Fruit fly (Drosophila melanogaster) whole organism, wandering third instar larva: ENCODE data around the gene Alg1.

ENCODE experiments used
- Abd-B ChIP-seq: fragments of >200 bp; optimal IDR thresholded peaks from 2 replicates; lab custom pipeline; 2017; ENCODE audit warnings: missing biosample characterization, missing genetic modification characterization
- CG32264 ChIP-seq: fragments of 200-800 bp; sonication (Bioruptor generic); optimal IDR thresholded peaks from 2 replicates; lab custom pipeline; 2016; ENCODE audit warnings: missing biosample characterization, missing genetic modification characterization
- Dfd ChIP-seq: fragments of >200 bp; optimal IDR thresholded peaks from 2 replicates; lab custom pipeline; 2017; ENCODE audit warnings: missing biosample characterization, missing genetic modification characterization
- Dif ChIP-seq: fragments of 200-275, 200-300 bp; sonication (Bioruptor generic); optimal IDR thresholded peaks from 2 replicates; lab custom pipeline; 2018; ENCODE audit warnings: missing biosample characterization, missing genetic modification characterization; ENCODE audit not compliant: partially characterized antibody
- HLH106 ChIP-seq: fragments of 200-800 bp; optimal IDR thresholded peaks from 3 replicates; lab custom pipeline; 2019; ENCODE audit warnings: missing biosample characterization, mild to moderate bottlenecking, missing genetic modification characterization, moderate library complexity
- Hnf4 ChIP-seq: fragments of 200-800 bp; sonication (Bioruptor generic); optimal IDR thresholded peaks from 2 replicates; lab custom pipeline; 2016; ENCODE audit warnings: missing biosample characterization, mild to moderate bottlenecking, missing genetic modification characterization
- Hr83 ChIP-seq: fragments of 200-300 bp; sonication (Bioruptor generic); optimal IDR thresholded peaks from 2 replicates; lab custom pipeline; 2016; ENCODE audit warnings: missing biosample characterization, mild to moderate bottlenecking, missing genetic modification characterization, moderate library complexity; ENCODE audit not compliant: poor library complexity, severe bottlenecking
- Jra ChIP-seq: sonication (Bioruptor generic); optimal IDR thresholded peaks from 2 replicates; lab custom pipeline; 2016; ENCODE audit warnings: missing biosample characterization, missing genetic modification characterization
- Mio ChIP-seq: sonication (Bioruptor generic); optimal IDR thresholded peaks from 2 replicates; lab custom pipeline; 2016; ENCODE audit warnings: missing biosample characterization, missing genetic modification characterization
- Myc ChIP-seq: fragments of >200 bp; optimal IDR thresholded peaks from 2 replicates; lab custom pipeline; 2017
- N ChIP-seq: fragments of >200 bp; optimal IDR thresholded peaks from 2 replicates; lab custom pipeline; 2018; ENCODE audit warnings: missing biosample characterization, missing external identifiers, missing genetic modification characterization
- OdsH ChIP-seq: fragments of 200-800 bp; sonication (Bioruptor generic); optimal IDR thresholded peaks from 2 replicates; lab custom pipeline; 2016; ENCODE audit warnings: missing biosample characterization, mild to moderate bottlenecking, missing genetic modification characterization
- Rel ChIP-seq, 2 experiments: fragments of 200-800 bp; sonication (Bioruptor generic) in 1 of 2; optimal IDR thresholded peaks; 2 replicates in 1 of 2; 3 replicates in 1 of 2; lab custom pipeline; 2016 to 2019; ENCODE audit warnings: mild to moderate bottlenecking in 2 of 2, missing biosample characterization in 2 of 2, missing genetic modification characterization in 2 of 2, moderate library complexity in 1 of 2
- Sp1 ChIP-seq: fragments of 200-800 bp; sonication (Bioruptor generic); optimal IDR thresholded peaks from 3 replicates; lab custom pipeline; 2019; ENCODE audit warnings: missing biosample characterization, mild to moderate bottlenecking, missing genetic modification characterization, moderate library complexity
- Vsx2 ChIP-seq: fragments of 200-300, 225-300 bp; sonication (Bioruptor generic); optimal IDR thresholded peaks from 2 replicates; lab custom pipeline; 2018; ENCODE audit warnings: missing biosample characterization, missing genetic modification characterization; ENCODE audit not compliant: partially characterized antibody
- brk ChIP-seq: fragments of 200-800 bp; sonication (Bioruptor generic); optimal IDR thresholded peaks from 2 replicates; lab custom pipeline; 2016; ENCODE audit warnings: missing biosample characterization, mild to moderate bottlenecking, missing genetic modification characterization
- dl ChIP-seq, 2 experiments: fragments of 175-275, 200-275 bp in 1 of 2; fragments of 200-275 bp in 1 of 2; sonication (Bioruptor generic); optimal IDR thresholded peaks; lab custom pipeline; 2018; ENCODE audit warnings: mild to moderate bottlenecking in 2 of 2, missing biosample characterization in 2 of 2, missing genetic modification characterization in 2 of 2, moderate library complexity in 2 of 2; ENCODE audit not compliant: partially characterized antibody in 2 of 2, insufficient read depth in 1 of 2
- dsf ChIP-seq: sonication (Bioruptor generic); optimal IDR thresholded peaks from 2 replicates; lab custom pipeline; 2016; ENCODE audit warnings: missing biosample characterization, missing genetic modification characterization, borderline replicate concordance
- ey ChIP-seq: fragments of 200-800 bp; sonication (Bioruptor generic); optimal IDR thresholded peaks from 2 replicates; lab custom pipeline; 2016; ENCODE audit warnings: missing biosample characterization, missing genetic modification characterization
- foxo ChIP-seq, 2 experiments: fragments of 200-800 bp; sonication (Bioruptor generic); optimal IDR thresholded peaks; 2 replicates in 1 of 2; 3 replicates in 1 of 2; lab custom pipeline; 2016 to 2017; ENCODE audit warnings: missing biosample characterization in 2 of 2, missing genetic modification characterization in 2 of 2
- fru ChIP-seq: fragments of 200-800 bp; sonication (Bioruptor generic); optimal IDR thresholded peaks from 3 replicates; lab custom pipeline; 2016; ENCODE audit warnings: missing biosample characterization, mild to moderate bottlenecking, missing genetic modification characterization
- h ChIP-seq: fragments of 200-800 bp; sonication (Bioruptor generic); optimal IDR thresholded peaks from 3 replicates; lab custom pipeline; 2016; ENCODE audit warnings: missing biosample characterization, mild to moderate bottlenecking, missing genetic modification characterization
- lola ChIP-seq: fragments of >200 bp; optimal IDR thresholded peaks from 2 replicates; lab custom pipeline; 2017; ENCODE audit warnings: missing biosample characterization, missing genetic modification characterization
- psq ChIP-seq: fragments of 200-800 bp; sonication (Bioruptor generic); optimal IDR thresholded peaks from 3 replicates; lab custom pipeline; 2017; ENCODE audit warnings: missing biosample characterization, mild to moderate bottlenecking, missing genetic modification characterization, moderate library complexity
- rgr ChIP-seq: fragments of 200-800 bp; sonication (Bioruptor generic); optimal IDR thresholded peaks from 3 replicates; lab custom pipeline; 2016; ENCODE audit warnings: missing biosample characterization, mild to moderate bottlenecking, missing genetic modification characterization
- tai ChIP-seq: sonication (Bioruptor generic); optimal IDR thresholded peaks from 2 replicates; lab custom pipeline; 2016; ENCODE audit warnings: missing biosample characterization, missing genetic modification characterization
- usp ChIP-seq: fragments of >200 bp; optimal IDR thresholded peaks from 2 replicates; lab custom pipeline; 2017; ENCODE audit warnings: missing biosample characterization, missing genetic modification characterization
- woc ChIP-seq: sonication (Bioruptor generic); optimal IDR thresholded peaks from 2 replicates; lab custom pipeline; 2016; ENCODE audit warnings: missing biosample characterization, mild to moderate bottlenecking, missing genetic modification characterization

Gene Alg1

dm6 chr3R:17811707-17812099, 769 bp upstream of the Alg1 start:
- no peak for TF ChIP-seq Vsx2 (GFP tag; lab: Kevin White, UChicago)
- no peak for TF ChIP-seq dl (GFP tag; optimal IDR thresholded peaks at IDR 0.05; lab: Kevin White, UChicago; ENCODE audit: insufficient read depth in 1 of 2, partially characterized antibody in 2 of 2)
- TF ChIP-seq Hr83 (GFP tag; lab: Kevin White, UChicago) = no peak
- no peak for TF ChIP-seq OdsH
- no peak for TF ChIP-seq tai
- no peak for TF ChIP-seq psq
- no peak for TF ChIP-seq lola (GFP tag; lab: Kevin White, UChicago)
- no peak for TF ChIP-seq ey (GFP tag; lab: Kevin White, UChicago)
- no peak for TF ChIP-seq Mio
- no peak for TF ChIP-seq foxo (GFP tag; optimal IDR thresholded peaks at IDR 0.05; lab: Kevin White, UChicago)
- TF ChIP-seq Rel (GFP tag; optimal IDR thresholded peaks at IDR 0.05; lab: Kevin White, UChicago) = no peak
- TF ChIP-seq Rel (tag; optimal IDR thresholded peaks at IDR 0.05; lab: Kevin White, UChicago) = no peak
- TF ChIP-seq brk (GFP tag; lab: Kevin White, UChicago) = no peak
- no peak for TF ChIP-seq Jra (GFP tag; lab: Kevin White, UChicago)
- no peak for TF ChIP-seq Dfd (GFP tag; lab: Kevin White, UChicago)
- TF ChIP-seq Hnf4 (GFP tag; lab: Kevin White, UChicago) = no peak
- no peak for TF ChIP-seq Abd-B (GFP tag; lab: Kevin White, UChicago)
- no peak for TF ChIP-seq h (GFP tag; lab: Kevin White, UChicago)

dm6 chr3R:17809014-17809413, 1.9 kb downstream of the Alg1 start, which contains the start of gene Odj:
Gene Odj, minus strand, starts transcription at chr3R:17809222.
- TF ChIP-seq Dfd (GFP tag; lab: Kevin White, UChicago) (no peak), Hr83 (GFP tag; lab: Kevin White, UChicago) (peak; percentile 72)

- TF ChIP-seq rgr (GFP tag; lab: Kevin White, UChicago) (no peak), woc (no peak), Sp1 (no peak), Jra (GFP tag; lab: Kevin White, UChicago) (no peak), OdsH (no peak), Rel (GFP tag; optimal IDR thresholded peaks at IDR 0.05; lab: Kevin White, UChicago) (no peak), Rel (tag; optimal IDR thresholded peaks at IDR 0.05; lab: Kevin White, UChicago) (no peak)
Observed at dm6 chr3R:17807035-17807606, 3.8 kb downstream of the Alg1 start, which contains the start of gene CG17801. Gene CG17801, minus strand, starts transcription at chr3R:17807085.

DNA sequence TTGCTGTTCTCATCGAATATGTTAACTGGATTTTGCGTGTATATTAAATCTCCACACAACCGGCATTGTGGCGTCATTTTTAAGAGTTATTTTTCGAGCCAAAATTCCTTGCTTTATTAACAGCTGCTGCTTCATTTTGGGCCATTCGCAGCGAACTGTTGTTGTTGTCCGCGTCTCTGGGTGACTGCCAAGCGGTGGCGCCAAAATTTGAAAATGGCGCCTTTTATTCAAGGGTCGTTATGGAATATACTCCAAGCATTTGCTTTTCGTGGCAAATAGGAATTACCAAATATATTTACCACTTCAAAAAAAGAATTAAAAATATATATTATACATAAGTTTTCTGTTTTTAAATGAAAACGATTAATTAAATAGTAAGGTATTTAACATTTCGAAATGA, 5.8 kb downstream of the Alg1 start, which contains the start of gene Nnk:
Nnk (minus strand) TSS at position 158 of the 400 bp plus-strand sequence.
- peak; percentile 34 for TF ChIP-seq Myc (lab: Kevin White, UChicago)
- TF ChIP-seq Abd-B (GFP tag; lab: Kevin White, UChicago) = no peak

DNA sequence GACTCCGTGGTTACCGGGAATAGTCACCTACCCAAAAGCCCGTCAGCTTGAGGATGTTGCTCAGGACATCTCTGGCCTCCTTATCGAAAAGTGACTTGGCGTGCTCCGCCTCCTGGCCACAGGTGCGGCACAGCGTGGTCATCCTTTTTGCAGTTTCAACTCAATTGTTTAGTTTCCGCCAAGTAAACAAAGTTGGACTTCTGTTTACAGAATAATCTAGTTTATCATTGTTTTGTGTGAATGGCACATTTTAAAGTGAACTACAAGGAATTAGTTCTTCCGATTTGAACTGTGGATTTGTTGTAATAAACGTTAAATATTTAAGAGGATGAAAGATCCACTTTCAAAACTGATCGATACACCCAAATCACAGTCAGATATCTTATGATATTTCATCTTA, 7.9 kb downstream of the Alg1 start, which contains the start of gene CG17806:
CG17806 (minus strand) TSS at position 236 of the 400 bp plus-strand sequence.
- TF ChIP-seq Dfd (GFP tag; lab: Kevin White, UChicago) (no peak), HLH106 (tag; lab: Kevin White, UChicago) (no peak), lola (GFP tag; lab: Kevin White, UChicago) (no peak), N (GFP tag; lab: Kevin White, UChicago) (no peak), Sp1 (no peak), Myc (lab: Kevin White, UChicago) (peak; percentile 8), foxo (GFP tag; optimal IDR thresholded peaks at IDR 0.05; lab: Kevin White, UChicago) (no peak), Dif (no peak), fru (GFP tag; lab: Kevin White, UChicago) (no peak)

DNA sequence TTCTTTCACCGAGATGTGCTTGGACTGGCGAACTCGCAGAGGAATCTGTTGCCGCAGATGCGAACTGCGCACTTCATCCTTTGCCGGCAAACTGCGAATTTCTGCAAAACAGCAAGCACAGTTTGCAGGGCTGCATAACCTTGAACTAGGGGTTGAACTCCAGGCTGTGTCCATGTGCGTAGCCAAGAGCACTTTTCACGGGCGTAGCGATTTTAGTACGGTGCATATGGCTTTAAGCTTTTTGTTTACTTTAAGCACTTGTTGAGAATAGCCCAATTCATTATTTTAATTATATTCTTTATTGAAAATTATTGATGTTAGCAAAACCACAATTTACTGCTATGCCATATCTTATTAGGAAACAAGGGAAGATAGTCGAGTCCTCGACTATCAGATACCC, 9.7 kb downstream of the Alg1 start, which contains the start of gene CG17803:
CG17803 (minus strand) TSS at position 249 of the 400 bp plus-strand sequence.
- TF ChIP-seq Sp1 (no peak), Jra (GFP tag; lab: Kevin White, UChicago) (no peak), CG32264 (GFP tag; lab: Kevin White, UChicago) (no peak), usp (GFP tag; lab: Kevin White, UChicago) (no peak), dsf (GFP tag; lab: Kevin White, UChicago) (no peak), woc (no peak), Dif (no peak), brk (GFP tag; lab: Kevin White, UChicago) (no peak), Myc (lab: Kevin White, UChicago) (no peak)
